Fruit fly (Drosophila melanogaster) whole organism, adult: Measurements from ENCODE around the gene CG4133.

Experiments
- CG11617 ChIP-seq: fragments of 200-800 bp; sonication (Bioruptor generic); optimal IDR thresholded peaks from 2 replicates; lab custom pipeline; 2017; ENCODE audit warnings: mild to moderate bottlenecking, missing biosample characterization, missing genetic modification reagents, missing genetic modification characterization
- CG12768 ChIP-seq: fragments of 200-800 bp; sonication (Bioruptor generic); optimal IDR thresholded peaks from 2 replicates; lab custom pipeline; 2017; ENCODE audit warnings: missing biosample characterization, missing genetic modification characterization, mild to moderate bottlenecking, moderate library complexity, missing genetic modification reagents
- CG14711 ChIP-seq: fragments of 200-800 bp; sonication (Bioruptor generic); optimal IDR thresholded peaks from 2 replicates; lab custom pipeline; 2018; ENCODE audit warnings: missing biosample characterization, mild to moderate bottlenecking, missing genetic modification characterization, moderate library complexity
- CG1620 ChIP-seq: fragments of 200-800 bp; sonication (Bioruptor generic); optimal IDR thresholded peaks from 2 replicates; lab custom pipeline; 2016; ENCODE audit warnings: missing biosample characterization, missing genetic modification characterization
- CG33017 ChIP-seq: fragments of 200-800 bp; sonication (Bioruptor generic); optimal IDR thresholded peaks from 2 replicates; lab custom pipeline; 2018; ENCODE audit warnings: missing biosample characterization, mild to moderate bottlenecking, missing genetic modification characterization, moderate library complexity
- CG5204 ChIP-seq: fragments of 200-800 bp; sonication (Bioruptor generic); optimal IDR thresholded peaks from 2 replicates; lab custom pipeline; 2016; ENCODE audit warnings: missing biosample characterization, missing genetic modification characterization
- CG7045 ChIP-seq: fragments of 200-800 bp; sonication (Bioruptor generic); optimal IDR thresholded peaks from 2 replicates; lab custom pipeline; 2017; ENCODE audit warnings: missing biosample characterization, mild to moderate bottlenecking, missing genetic modification characterization
- CG7101 ChIP-seq: fragments of 200-800 bp; sonication (Bioruptor generic); optimal IDR thresholded peaks from 2 replicates; lab custom pipeline; 2018; ENCODE audit warnings: missing biosample characterization, mild to moderate bottlenecking, missing genetic modification characterization, moderate library complexity
- Clk ChIP-seq: fragments of 200-800 bp; sonication (Bioruptor generic); optimal IDR thresholded peaks from 2 replicates; lab custom pipeline; 2017; ENCODE audit warnings: missing biosample characterization, missing genetic modification characterization
- Crg-1 ChIP-seq: fragments of 200-800 bp; sonication (Bioruptor generic); optimal IDR thresholded peaks from 2 replicates; lab custom pipeline; 2016; ENCODE audit warnings: missing biosample characterization, missing genetic modification characterization
- Hr96 ChIP-seq: fragments of 200-800 bp; sonication (Bioruptor generic); optimal IDR thresholded peaks from 2 replicates; lab custom pipeline; 2016; ENCODE audit warnings: missing biosample characterization, missing genetic modification characterization
- Mnt ChIP-seq: fragments of 200-800 bp; sonication (Bioruptor generic); optimal IDR thresholded peaks from 2 replicates; lab custom pipeline; 2016; ENCODE audit warnings: missing biosample characterization, mild to moderate bottlenecking, missing genetic modification characterization
- bab1 ChIP-seq: fragments of 200-800 bp; sonication (Bioruptor generic); optimal IDR thresholded peaks from 3 replicates; lab custom pipeline; 2019; ENCODE audit warnings: missing biosample characterization, mild to moderate bottlenecking, missing genetic modification characterization, moderate library complexity
- cic ChIP-seq: fragments of 200-800 bp; sonication (Bioruptor generic); optimal IDR thresholded peaks from 2 replicates; lab custom pipeline; 2017; ENCODE audit warnings: missing biosample characterization, mild to moderate bottlenecking, missing genetic modification characterization, moderate library complexity
- cnc ChIP-seq, 2 experiments: fragments of >200 bp; optimal IDR thresholded peaks; 2 replicates each; lab custom pipeline; 2017
- kay ChIP-seq: fragments of 200-800 bp; sonication (Bioruptor generic); peaks from one replicate; lab custom pipeline; 2016; ENCODE audit warnings: missing biosample characterization, missing genetic modification characterization, borderline replicate concordance
- ovo ChIP-seq: fragments of 200-800 bp; sonication (Bioruptor generic); optimal IDR thresholded peaks from 2 replicates; lab custom pipeline; 2016; ENCODE audit warnings: missing biosample characterization, missing genetic modification characterization
- pad ChIP-seq: fragments of 200-800 bp; sonication (Bioruptor generic); optimal IDR thresholded peaks from 3 replicates; lab custom pipeline; 2017; ENCODE audit warnings: missing biosample characterization, missing genetic modification characterization, mild to moderate bottlenecking, moderate library complexity, missing genetic modification reagents
- tj ChIP-seq: fragments of 200-800 bp; sonication (Bioruptor generic); optimal IDR thresholded peaks from 3 replicates; lab custom pipeline; 2017; ENCODE audit warnings: missing biosample characterization, mild to moderate bottlenecking, missing genetic modification characterization, moderate library complexity
- toe ChIP-seq: fragments of 200-800 bp; sonication (Bioruptor generic); optimal IDR thresholded peaks from 2 replicates; lab custom pipeline; 2016; ENCODE audit warnings: missing biosample characterization, missing genetic modification characterization

Gene CG4133

DNA sequence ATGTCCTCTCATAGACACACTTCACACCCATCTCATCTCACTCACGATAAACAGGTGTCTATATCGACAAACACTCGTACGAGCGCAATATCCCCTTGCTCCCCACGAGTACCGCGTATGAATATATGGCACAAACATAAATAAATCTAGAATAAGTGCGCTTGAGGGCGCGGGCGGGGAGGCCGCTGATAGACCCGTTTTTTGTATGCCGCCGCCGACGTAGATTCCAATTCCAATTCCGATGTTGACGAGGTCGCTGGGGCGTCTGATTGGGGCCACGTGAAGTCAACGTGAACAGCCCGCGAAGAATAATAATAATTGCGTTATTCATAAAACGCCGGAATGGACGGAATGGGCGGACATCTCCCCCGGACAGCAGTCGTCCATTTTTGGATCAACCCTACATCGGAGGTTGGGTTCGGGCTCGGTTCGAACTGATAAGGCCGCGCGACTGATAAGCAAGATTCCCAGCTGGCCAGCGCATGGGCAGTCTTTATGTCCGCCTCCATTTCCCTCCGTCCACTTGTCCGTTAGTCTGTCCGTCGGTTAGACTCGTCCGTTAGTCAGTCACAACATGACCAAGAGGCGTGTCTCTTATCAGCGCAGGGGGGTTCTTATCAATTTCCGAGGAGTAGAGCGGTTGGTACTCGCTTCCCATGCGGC is 29.1 kb downstream of the CG4133 start:
- TF ChIP-seq CG7101 (tag; lab: Kevin White, UChicago) (no peak), tj (GFP tag; lab: Kevin White, UChicago) (peak; percentile 17), Hr96 (no peak), CG12768 (peak; percentile 71), toe (GFP tag; lab: Kevin White, UChicago) (no peak), CG5204 (GFP tag; lab: Kevin White, UChicago) (no peak), CG1620 (GFP tag; lab: Kevin White, UChicago) (no peak), pad (GFP tag; lab: Kevin White, UChicago) (peak; percentile 26), kay (GFP tag; lab: Kevin White, UChicago) (peak; percentile 92), ovo (GFP tag; lab: Kevin White, UChicago) (peak; percentile 32), Mnt (GFP tag; lab: Kevin White, UChicago) (peak; percentile 83), CG7045 (peak; percentile 26), cic (GFP tag; lab: Kevin White, UChicago) (peak; percentile 97)

DNA sequence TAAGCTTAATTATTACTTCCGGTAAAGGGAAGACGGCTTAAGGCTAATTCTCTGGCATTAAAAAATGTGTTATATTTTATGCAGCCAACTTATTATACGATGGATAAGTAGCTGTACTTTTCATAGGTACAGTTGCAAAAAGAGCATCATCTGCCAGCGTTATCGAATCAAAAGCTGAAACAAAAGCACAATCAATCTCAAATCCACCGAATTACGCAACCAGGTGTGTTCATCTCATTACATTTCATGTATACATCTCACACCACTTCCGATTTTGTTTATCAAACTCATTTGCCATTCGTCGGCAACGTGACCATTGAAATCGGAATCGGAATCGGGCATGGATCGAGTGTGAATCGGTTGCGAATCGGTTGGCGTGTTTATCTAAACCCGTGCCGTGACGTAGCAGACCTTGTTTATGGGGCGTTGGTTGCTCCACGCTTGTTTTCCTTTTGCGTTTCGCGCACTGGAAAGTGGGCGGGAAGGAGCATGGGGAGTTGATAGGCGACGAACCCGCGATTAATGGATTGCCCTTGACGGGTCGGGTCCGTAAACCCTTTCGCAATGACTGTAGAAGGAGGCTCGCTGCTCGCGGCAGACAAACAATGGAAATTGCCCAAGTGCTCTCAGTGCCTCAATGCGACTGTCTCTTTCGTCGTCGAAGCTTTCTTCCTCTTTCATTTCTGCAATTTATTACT is 29.9 kb downstream of the CG4133 start:
- peak; percentile 68 for TF ChIP-seq toe (GFP tag; lab: Kevin White, UChicago)
- no peak for TF ChIP-seq CG1620 (GFP tag; lab: Kevin White, UChicago)

DNA sequence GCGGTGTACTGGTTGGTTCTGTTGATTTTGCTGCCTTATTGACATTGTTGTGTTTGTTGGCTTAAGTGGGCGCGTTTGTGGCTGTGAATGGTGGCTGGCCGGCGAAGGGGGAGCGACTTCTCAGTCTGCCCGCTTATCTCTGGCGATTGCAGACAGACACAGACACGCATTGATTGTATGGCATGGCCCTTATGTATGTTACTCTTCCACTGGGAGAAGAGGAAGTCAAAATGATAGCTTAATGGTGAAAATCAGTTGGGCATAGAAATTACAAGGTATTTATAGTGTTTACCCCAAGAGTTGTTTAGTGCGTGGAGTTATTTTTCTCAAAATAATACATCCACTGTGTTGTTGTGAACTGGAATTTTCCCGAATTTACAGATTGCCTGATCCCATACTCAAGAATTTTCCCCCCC is 30.5 kb downstream of the CG4133 start:
- TF ChIP-seq CG7045 (peak; percentile 68), CG7101 (tag; lab: Kevin White, UChicago) (peak; percentile 92), cnc (optimal IDR thresholded peaks at IDR 0.05; lab: Kevin White, UChicago) (no peak), ovo (GFP tag; lab: Kevin White, UChicago) (peak; percentile 99), Crg-1 (GFP tag; lab: Kevin White, UChicago) (peak; percentile 99), CG1620 (GFP tag; lab: Kevin White, UChicago) (peak; percentile 89), tj (GFP tag; lab: Kevin White, UChicago) (peak; percentile 28), CG12768 (peak; percentile 96), Mnt (GFP tag; lab: Kevin White, UChicago) (peak; percentile 94), cic (GFP tag; lab: Kevin White, UChicago) (peak; percentile 99), Clk (GFP tag; lab: Kevin White, UChicago) (peak; percentile 76), kay (GFP tag; lab: Kevin White, UChicago) (peak; percentile 93), CG33017 (tag; lab: Kevin White, UChicago) (peak; percentile 79), CG14711 (peak; percentile 68), pad (GFP tag; lab: Kevin White, UChicago) (peak; percentile 78), Hr96 (peak; percentile 86), toe (GFP tag; lab: Kevin White, UChicago) (no peak), CG11617 (GFP tag; lab: Kevin White, UChicago) (peak; percentile 91), bab1 (GFP tag; lab: Kevin White, UChicago) (no peak), CG5204 (GFP tag; lab: Kevin White, UChicago) (peak; percentile 68)

DNA sequence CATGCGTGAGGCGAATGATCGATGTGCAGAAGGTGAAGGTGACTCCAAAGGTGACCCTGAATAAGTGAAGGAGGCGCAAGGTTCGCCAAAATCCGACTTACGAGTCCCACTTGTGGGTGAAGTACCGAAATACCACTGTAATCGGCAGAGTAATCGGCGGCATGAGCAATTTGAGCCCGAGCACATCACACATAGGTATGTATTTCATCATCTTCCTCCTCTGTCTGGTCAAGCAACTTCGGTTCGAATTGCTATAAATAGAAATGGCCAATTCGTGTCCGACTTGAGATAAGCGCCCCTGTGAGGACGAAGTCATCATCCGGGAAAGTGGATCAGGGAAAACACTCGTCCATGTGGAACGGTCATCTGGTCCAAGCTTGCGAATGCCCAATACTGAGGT is 31.8 kb downstream of the CG4133 start:
- TF ChIP-seq Hr96 = no peak
- no peak for TF ChIP-seq cic (GFP tag; lab: Kevin White, UChicago)
- no peak for TF ChIP-seq tj (GFP tag; lab: Kevin White, UChicago)
- TF ChIP-seq ovo (GFP tag; lab: Kevin White, UChicago) = no peak

DNA sequence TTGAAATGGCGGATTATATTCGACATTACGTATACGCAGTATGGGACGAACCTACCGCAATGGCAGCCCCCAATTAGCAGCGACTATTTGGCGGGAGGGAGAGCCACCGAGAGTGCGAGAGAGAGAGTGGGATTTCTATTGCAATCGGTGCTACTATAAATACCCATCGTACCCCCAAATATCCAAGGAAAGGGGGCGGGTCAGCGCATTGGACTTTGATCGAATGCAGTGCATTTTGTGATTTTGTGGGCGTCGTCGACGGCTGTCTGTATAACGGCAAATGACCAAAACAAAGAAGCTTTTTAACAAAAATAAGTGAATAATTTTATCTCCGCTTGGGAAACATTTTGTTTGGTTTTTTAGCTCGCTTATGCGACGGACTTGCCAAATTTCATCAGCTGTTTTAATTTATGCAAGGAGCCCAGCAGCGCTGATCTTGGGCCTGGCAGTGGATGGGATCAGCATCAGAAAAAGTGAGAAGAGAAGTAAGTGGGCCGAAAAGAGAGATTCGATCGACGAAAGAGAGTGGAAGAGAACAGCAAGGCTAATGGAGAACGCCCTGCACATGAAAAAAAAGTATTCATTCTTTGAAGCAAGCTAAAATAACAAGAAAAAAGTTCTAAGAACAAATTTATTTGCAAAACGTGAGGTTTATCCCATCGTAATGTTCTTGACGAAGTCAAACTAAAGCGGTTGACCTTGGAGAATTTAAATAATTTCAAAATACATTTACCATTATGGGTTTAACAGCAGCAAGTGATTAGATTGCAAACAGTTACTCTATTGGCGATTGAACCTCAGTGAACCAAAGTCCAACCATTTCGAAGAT is 32.6 kb downstream of the CG4133 start:
- TF ChIP-seq cnc (optimal IDR thresholded peaks at IDR 0.05; lab: Kevin White, UChicago) = no peak
- no peak for TF ChIP-seq CG14711
- TF ChIP-seq toe (GFP tag; lab: Kevin White, UChicago) = peak; percentile 11
- no peak for TF ChIP-seq pad (GFP tag; lab: Kevin White, UChicago)
- TF ChIP-seq tj (GFP tag; lab: Kevin White, UChicago) = no peak
- peak; percentile 2 for TF ChIP-seq CG7045
- no peak for TF ChIP-seq Crg-1 (GFP tag; lab: Kevin White, UChicago)
- TF ChIP-seq CG33017 (tag; lab: Kevin White, UChicago) = no peak
- peak; percentile 91 for TF ChIP-seq kay (GFP tag; lab: Kevin White, UChicago)
- TF ChIP-seq CG12768 = peak; percentile 75
- no peak for TF ChIP-seq Clk (GFP tag; lab: Kevin White, UChicago)
- no peak for TF ChIP-seq Mnt (GFP tag; lab: Kevin White, UChicago)
- no peak for TF ChIP-seq CG5204 (GFP tag; lab: Kevin White, UChicago)
- no peak for TF ChIP-seq ovo (GFP tag; lab: Kevin White, UChicago)
- TF ChIP-seq Hr96 = no peak
- TF ChIP-seq CG1620 (GFP tag; lab: Kevin White, UChicago) = no peak
- TF ChIP-seq cic (GFP tag; lab: Kevin White, UChicago) = no peak
- no peak for TF ChIP-seq bab1 (GFP tag; lab: Kevin White, UChicago)
- TF ChIP-seq CG11617 (GFP tag; lab: Kevin White, UChicago) = no peak
- TF ChIP-seq CG7101 (tag; lab: Kevin White, UChicago) = no peak
